Fruit fly (Drosophila melanogaster) whole organism, embryonic: ENCODE results near the gene CG31176.

Source experiments
- BEAF-32 ChIP-seq: fragments of 200-800 bp; sonication (Bioruptor generic); optimal IDR thresholded peaks from 3 replicates; lab custom pipeline; 2017; ENCODE audit warnings: missing biosample characterization, missing genetic modification characterization, mild to moderate bottlenecking, moderate library complexity, missing genetic modification reagents
- Bdp1 ChIP-seq: fragments of 200-800 bp; sonication (Bioruptor generic); optimal IDR thresholded peaks from 3 replicates; lab custom pipeline; 2016; ENCODE audit warnings: missing biosample characterization, missing genetic modification characterization
- CG16863 ChIP-seq: fragments of 200-800 bp; sonication (Bioruptor generic); optimal IDR thresholded peaks from 3 replicates; lab custom pipeline; 2016; ENCODE audit warnings: missing biosample characterization, missing genetic modification characterization
- CG18262 ChIP-seq: fragments of 200-800 bp; optimal IDR thresholded peaks from 3 replicates; lab custom pipeline; 2019; ENCODE audit warnings: missing biosample characterization, mild to moderate bottlenecking, missing genetic modification characterization, moderate library complexity
- CG8359 ChIP-seq: fragments of 200-800 bp; sonication (Bioruptor generic); optimal IDR thresholded peaks from 2 replicates; lab custom pipeline; 2017; ENCODE audit warnings: missing biosample characterization, mild to moderate bottlenecking, missing genetic modification characterization, borderline replicate concordance
- Doc2 ChIP-seq: fragments of 200-800 bp; sonication (Bioruptor generic); IDR thresholded peaks from 2 replicates; pipeline ENCODE4 v1.3.6; 2022; ENCODE audit warnings: missing biosample characterization, missing genetic modification characterization
- HmgD ChIP-seq: fragments of 200-800 bp; sonication (Bioruptor generic); optimal IDR thresholded peaks from 3 replicates; lab custom pipeline; 2016; ENCODE audit warnings: missing biosample characterization, missing genetic modification characterization
- Spps ChIP-seq: fragments of 200-800 bp; sonication (Bioruptor generic); optimal IDR thresholded peaks from 2 replicates; lab custom pipeline; 2018; ENCODE audit warnings: missing biosample characterization, mild to moderate bottlenecking, missing genetic modification characterization
- abd-A ChIP-seq: fragments of 200-800 bp; sonication (Bioruptor generic); optimal IDR thresholded peaks from 3 replicates; lab custom pipeline; 2019; ENCODE audit warnings: missing biosample characterization, mild to moderate bottlenecking, missing genetic modification characterization, moderate library complexity
- dpn ChIP-seq, 2 experiments: fragments of 200-800 bp; sonication (Bioruptor generic); optimal IDR thresholded peaks; 3 replicates each; lab custom pipeline; 2016; ENCODE audit warnings: missing biosample characterization in 2 of 2, missing genetic modification characterization in 2 of 2

DNA sequence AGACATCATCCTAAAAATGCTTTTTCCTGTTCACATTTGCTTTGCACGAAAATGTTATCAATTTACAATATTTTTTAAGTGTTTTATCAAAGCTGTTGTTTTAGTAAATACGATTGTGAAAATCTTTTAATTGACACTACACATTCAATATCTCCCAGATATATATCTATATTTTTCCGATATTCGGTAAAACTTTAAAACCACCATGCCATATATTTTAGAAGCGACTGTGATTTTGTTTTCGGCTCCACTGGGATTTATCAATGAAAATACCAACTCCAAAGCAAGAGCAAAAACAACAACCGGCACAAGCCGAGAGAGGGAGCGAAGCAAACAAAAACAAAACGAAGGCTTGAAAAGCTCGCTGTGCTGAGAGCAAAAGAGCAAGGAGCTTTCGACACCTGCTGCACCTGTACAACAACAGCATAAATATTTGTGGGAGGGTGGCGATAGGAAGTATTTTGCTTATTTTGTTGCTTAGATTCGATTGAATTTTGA lies 523 bp upstream of the CG31176 start:
- peak; percentile 12 for TF ChIP-seq CG8359 (GFP tag; lab: Kevin White, UChicago)
- no peak for TF ChIP-seq abd-A (tag; lab: Kevin White, UChicago)
- no peak for TF ChIP-seq HmgD (GFP tag; lab: Kevin White, UChicago)
- TF ChIP-seq dpn (GFP tag; optimal IDR thresholded peaks at IDR 0.05; lab: Kevin White, UChicago): peak; percentile 16 to 48
- TF ChIP-seq CG16863 (GFP tag; lab: Kevin White, UChicago): peak; percentile 30
- TF ChIP-seq Spps (tag; lab: Kevin White, UChicago): no peak
- TF ChIP-seq Bdp1: no peak
- no peak for TF ChIP-seq Doc2 (GFP tag; lab: Robert Waterston, UW)
- no peak for TF ChIP-seq BEAF-32 (GFP tag; lab: Kevin White, UChicago)
- peak; percentile 60 for TF ChIP-seq CG18262
